Worm (Caenorhabditis elegans): ENCODE measurements around the gene K09F6.10.
"Not testable (repeated sequence)": the region's sequence is repeated elsewhere in the genome, so short reads cannot be mapped to it uniquely, and the experiment has no call there.

Gene K09F6.10

ce11 chrII:2279263-2279662, 9.4 kb downstream of the K09F6.10 start, which contains the start of gene K09F6.6:
TSS of gene K09F6.6 (minus strand) at chrII:2279305.
- no peak for TF ChIP-seq unc-30 (tag; optimal IDR thresholded peaks at IDR 0.05)
- no peak for TF ChIP-seq aha-1 (tag; optimal IDR thresholded peaks at IDR 0.05)
- TF ChIP-seq C04F5.9 (tag; optimal IDR thresholded peaks at IDR 0.05): no peak
- no peak for TF ChIP-seq nhr-90 (tag; optimal IDR thresholded peaks at IDR 0.05; ENCODE audit: poor library complexity)
- TF ChIP-seq vab-15 (tag; optimal IDR thresholded peaks at IDR 0.05): no peak
- no peak for TF ChIP-seq fkh-8 (tag; optimal IDR thresholded peaks at IDR 0.05)
- no peak for TF ChIP-seq dpl-1 (GFP tag; optimal IDR thresholded peaks at IDR 0.05)
- no peak for TF ChIP-seq rnt-1 (tag; optimal IDR thresholded peaks at IDR 0.05)
- TF ChIP-seq ztf-11 (tag; optimal IDR thresholded peaks at IDR 0.05): no peak
- TF ChIP-seq snpc-4 (tag; optimal IDR thresholded peaks at IDR 0.05): no peak

ce11 chrII:2277418-2277817, 11.3 kb downstream of the K09F6.10 start, which contains the start of gene K09F6.15:
TSS of gene K09F6.15 (minus strand) at chrII:2277518.
- TF ChIP-seq nhr-237 (tag; optimal IDR thresholded peaks at IDR 0.05): no peak
- TF ChIP-seq unc-30 (tag; optimal IDR thresholded peaks at IDR 0.05): no peak
- TF ChIP-seq lin-13 (GFP tag; optimal IDR thresholded peaks at IDR 0.05): no peak
- TF ChIP-seq hpl-2 (GFP tag; optimal IDR thresholded peaks at IDR 0.05): no peak
- TF ChIP-seq sptf-1 (tag; optimal IDR thresholded peaks at IDR 0.05): no peak
- TF ChIP-seq ceh-63 (GFP tag; optimal IDR thresholded peaks at IDR 0.05): no peak
- TF ChIP-seq dsc-1 (tag; optimal IDR thresholded peaks at IDR 0.05): no peak
- TF ChIP-seq efl-1 (optimal IDR thresholded peaks at IDR 0.05): no peak
- TF ChIP-seq efl-1 (GFP tag; optimal IDR thresholded peaks at IDR 0.05 in 1 of 2): no peak
- no peak for TF ChIP-seq C16A3.4 (tag; optimal IDR thresholded peaks at IDR 0.05)
- TF ChIP-seq lin-39 (tag; optimal IDR thresholded peaks at IDR 0.05): no peak
- TF ChIP-seq sup-37 (GFP tag; optimal IDR thresholded peaks at IDR 0.05): no peak
- TF ChIP-seq alr-1 (tag; optimal IDR thresholded peaks at IDR 0.05; ENCODE audit: borderline replicate concordance): no peak
- TF ChIP-seq fkh-8 (tag; optimal IDR thresholded peaks at IDR 0.05): no peak
- TF ChIP-seq lir-3 (tag; optimal IDR thresholded peaks at IDR 0.05; ENCODE audit: poor library complexity): no peak
- TF ChIP-seq F16B12.6 (tag; optimal IDR thresholded peaks at IDR 0.05): no peak
- TF ChIP-seq fkh-10 (GFP tag; optimal IDR thresholded peaks at IDR 0.05): no peak
- TF ChIP-seq lsy-2 (tag; optimal IDR thresholded peaks at IDR 0.05): no peak
- no peak for TF ChIP-seq mef-2 (tag; optimal IDR thresholded peaks at IDR 0.05)
- no peak for TF ChIP-seq nhr-47 (tag; optimal IDR thresholded peaks at IDR 0.05)

DNA sequence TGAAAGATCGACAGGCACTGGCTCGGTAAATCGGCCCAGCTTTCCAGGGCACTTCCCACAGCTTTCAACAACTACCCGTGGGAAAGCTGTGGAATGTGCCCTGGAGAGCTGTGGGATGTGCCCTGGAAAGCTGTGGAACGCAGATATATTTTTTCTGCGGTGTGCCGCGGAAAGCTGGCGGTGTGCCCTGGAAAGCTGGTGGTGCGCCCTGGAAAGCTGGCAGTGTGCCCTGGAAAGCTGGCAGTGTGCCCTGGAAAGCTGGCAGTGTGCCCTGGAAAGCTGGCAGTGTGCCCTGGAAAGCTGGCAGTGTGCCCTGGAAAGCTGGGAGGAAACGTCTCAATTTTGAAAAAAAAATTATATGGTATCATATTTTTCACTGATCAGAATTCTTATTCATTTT, 14.9 kb downstream of the K09F6.10 start:
- TF ChIP-seq lin-35 (GFP tag; optimal IDR thresholded peaks at IDR 0.05): no peak

ce11 chrII:2254861-2255260, 33.8 kb downstream of the K09F6.10 start, which contains the start of gene K09F6.3:
TSS of gene K09F6.3 (plus strand) at chrII:2255161.
- TF ChIP-seq lir-3 (tag; optimal IDR thresholded peaks at IDR 0.05; ENCODE audit: poor library complexity); nhr-77 (tag; optimal IDR thresholded peaks at IDR 0.05); mdl-1 (tag; optimal IDR thresholded peaks at IDR 0.05): not testable (repeated sequence)

DNA sequence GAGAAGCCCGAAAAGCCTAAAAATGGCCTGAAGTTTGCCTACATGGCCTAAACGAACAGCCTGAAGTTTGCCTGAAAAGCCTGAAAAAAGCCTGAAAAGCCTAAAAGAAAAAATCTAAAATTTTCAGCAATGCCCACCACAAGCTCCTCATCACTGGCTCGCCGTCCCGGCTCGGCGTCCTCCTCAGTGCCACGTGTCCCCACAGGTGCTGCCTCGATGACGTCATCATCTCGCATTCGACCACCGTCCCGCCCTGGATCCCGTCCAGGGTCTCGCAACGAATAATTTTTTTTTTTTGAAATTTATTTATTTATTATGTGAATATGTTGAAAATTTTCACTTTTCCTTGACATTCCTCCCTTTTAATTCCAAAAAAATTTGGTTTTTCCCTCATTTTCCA, 35.0 kb downstream of the K09F6.10 start:
- TF ChIP-seq mdl-1 (tag; optimal IDR thresholded peaks at IDR 0.05) (no peak), swsn-7 (tag; optimal IDR thresholded peaks at IDR 0.05) (no peak), egl-13 (tag; optimal IDR thresholded peaks at IDR 0.05) (no peak), ceh-88 (GFP tag; IDR thresholded peaks at IDR 0.05) (no peak), ceh-82 (tag; optimal IDR thresholded peaks at IDR 0.05) (no peak), nhr-19 (GFP tag; conservative IDR thresholded peaks at IDR 0.05) (no peak), nhr-12 (tag; optimal IDR thresholded peaks at IDR 0.05) (no peak), fkh-8 (tag; optimal IDR thresholded peaks at IDR 0.05) (no peak), lir-3 (tag; optimal IDR thresholded peaks at IDR 0.05; ENCODE audit: poor library complexity) (no peak), unc-62 (GFP tag; optimal IDR thresholded peaks at IDR 0.05) (no peak), skn-1 (tag; optimal IDR thresholded peaks at IDR 0.05) (no peak), ztf-11 (tag; optimal IDR thresholded peaks at IDR 0.05) (no peak), nhr-71 (tag; optimal IDR thresholded peaks at IDR 0.05) (no peak), aly-2 (tag; optimal IDR thresholded peaks at IDR 0.05) (no peak), lin-15B (tag; optimal IDR thresholded peaks at IDR 0.05) (no peak), isw-1 (GFP tag; IDR thresholded peaks at IDR 0.05) (no peak)

Measured in whole organism, L1 larva.